Fruit fly (Drosophila melanogaster) whole organism, wandering third instar larva: ENCODE data around the gene CG43815.

Experiments
- Abd-B ChIP-seq: fragments of >200 bp; optimal IDR thresholded peaks from 2 replicates; lab custom pipeline; 2017; ENCODE audit warnings: missing biosample characterization, missing genetic modification characterization
- CG32264 ChIP-seq: fragments of 200-800 bp; sonication (Bioruptor generic); optimal IDR thresholded peaks from 2 replicates; lab custom pipeline; 2016; ENCODE audit warnings: missing biosample characterization, missing genetic modification characterization
- CG9705 ChIP-seq: fragments of 200-800 bp; sonication (Bioruptor generic); optimal IDR thresholded peaks from 2 replicates; lab custom pipeline; 2018; ENCODE audit warnings: missing biosample characterization, mild to moderate bottlenecking, missing genetic modification characterization
- CrebA ChIP-seq: fragments of 200-800 bp; sonication (Bioruptor generic); optimal IDR thresholded peaks from 2 replicates; lab custom pipeline; 2016; ENCODE audit warnings: missing biosample characterization, mild to moderate bottlenecking, missing genetic modification characterization, borderline replicate concordance
- Dfd ChIP-seq: fragments of >200 bp; optimal IDR thresholded peaks from 2 replicates; lab custom pipeline; 2017; ENCODE audit warnings: missing biosample characterization, missing genetic modification characterization
- Dif ChIP-seq: fragments of 200-275, 200-300 bp; sonication (Bioruptor generic); optimal IDR thresholded peaks from 2 replicates; lab custom pipeline; 2018; ENCODE audit warnings: missing biosample characterization, missing genetic modification characterization; ENCODE audit not compliant: partially characterized antibody
- GATAd ChIP-seq: sonication (Bioruptor generic); optimal IDR thresholded peaks from 2 replicates; lab custom pipeline; 2016; ENCODE audit warnings: missing biosample characterization, missing genetic modification characterization
- HLH106 ChIP-seq: fragments of 200-800 bp; optimal IDR thresholded peaks from 3 replicates; lab custom pipeline; 2019; ENCODE audit warnings: missing biosample characterization, mild to moderate bottlenecking, missing genetic modification characterization, moderate library complexity
- Hnf4 ChIP-seq: fragments of 200-800 bp; sonication (Bioruptor generic); optimal IDR thresholded peaks from 2 replicates; lab custom pipeline; 2016; ENCODE audit warnings: missing biosample characterization, mild to moderate bottlenecking, missing genetic modification characterization
- Hr78 ChIP-seq: fragments of >200 bp; optimal IDR thresholded peaks from 2 replicates; lab custom pipeline; 2017; ENCODE audit warnings: missing biosample characterization, missing genetic modification characterization
- Hr83 ChIP-seq: fragments of 200-300 bp; sonication (Bioruptor generic); optimal IDR thresholded peaks from 2 replicates; lab custom pipeline; 2016; ENCODE audit warnings: missing biosample characterization, mild to moderate bottlenecking, missing genetic modification characterization, moderate library complexity; ENCODE audit not compliant: poor library complexity, severe bottlenecking
- Jra ChIP-seq: sonication (Bioruptor generic); optimal IDR thresholded peaks from 2 replicates; lab custom pipeline; 2016; ENCODE audit warnings: missing biosample characterization, missing genetic modification characterization
- Mio ChIP-seq: sonication (Bioruptor generic); optimal IDR thresholded peaks from 2 replicates; lab custom pipeline; 2016; ENCODE audit warnings: missing biosample characterization, missing genetic modification characterization
- Myc ChIP-seq: fragments of >200 bp; optimal IDR thresholded peaks from 2 replicates; lab custom pipeline; 2017
- N ChIP-seq: fragments of >200 bp; optimal IDR thresholded peaks from 2 replicates; lab custom pipeline; 2018; ENCODE audit warnings: missing biosample characterization, missing external identifiers, missing genetic modification characterization
- OdsH ChIP-seq: fragments of 200-800 bp; sonication (Bioruptor generic); optimal IDR thresholded peaks from 2 replicates; lab custom pipeline; 2016; ENCODE audit warnings: missing biosample characterization, mild to moderate bottlenecking, missing genetic modification characterization
- Rel ChIP-seq, 2 experiments: fragments of 200-800 bp; sonication (Bioruptor generic) in 1 of 2; optimal IDR thresholded peaks; 2 replicates in 1 of 2; 3 replicates in 1 of 2; lab custom pipeline; 2016 to 2019; ENCODE audit warnings: mild to moderate bottlenecking in 2 of 2, missing biosample characterization in 2 of 2, missing genetic modification characterization in 2 of 2, moderate library complexity in 1 of 2
- Sp1 ChIP-seq: fragments of 200-800 bp; sonication (Bioruptor generic); optimal IDR thresholded peaks from 3 replicates; lab custom pipeline; 2019; ENCODE audit warnings: missing biosample characterization, mild to moderate bottlenecking, missing genetic modification characterization, moderate library complexity
- Vsx2 ChIP-seq: fragments of 200-300, 225-300 bp; sonication (Bioruptor generic); optimal IDR thresholded peaks from 2 replicates; lab custom pipeline; 2018; ENCODE audit warnings: missing biosample characterization, missing genetic modification characterization; ENCODE audit not compliant: partially characterized antibody
- br ChIP-seq: fragments of 200-800 bp; sonication (Bioruptor generic); optimal IDR thresholded peaks from 2 replicates; lab custom pipeline; 2016; ENCODE audit warnings: missing biosample characterization, missing genetic modification characterization
- brk ChIP-seq: fragments of 200-800 bp; sonication (Bioruptor generic); optimal IDR thresholded peaks from 2 replicates; lab custom pipeline; 2016; ENCODE audit warnings: missing biosample characterization, mild to moderate bottlenecking, missing genetic modification characterization
- dl ChIP-seq, 2 experiments: fragments of 175-275, 200-275 bp in 1 of 2; fragments of 200-275 bp in 1 of 2; sonication (Bioruptor generic); optimal IDR thresholded peaks; lab custom pipeline; 2018; ENCODE audit warnings: mild to moderate bottlenecking in 2 of 2, missing biosample characterization in 2 of 2, missing genetic modification characterization in 2 of 2, moderate library complexity in 2 of 2; ENCODE audit not compliant: partially characterized antibody in 2 of 2, insufficient read depth in 1 of 2
- dmrt93B ChIP-seq: fragments of 200-800 bp; sonication (Bioruptor generic); optimal IDR thresholded peaks from 2 replicates; lab custom pipeline; 2018; ENCODE audit warnings: missing biosample characterization, mild to moderate bottlenecking, missing genetic modification characterization
- dsf ChIP-seq: sonication (Bioruptor generic); optimal IDR thresholded peaks from 2 replicates; lab custom pipeline; 2016; ENCODE audit warnings: missing biosample characterization, missing genetic modification characterization, borderline replicate concordance
- ey ChIP-seq: fragments of 200-800 bp; sonication (Bioruptor generic); optimal IDR thresholded peaks from 2 replicates; lab custom pipeline; 2016; ENCODE audit warnings: missing biosample characterization, missing genetic modification characterization
- foxo ChIP-seq, 2 experiments: fragments of 200-800 bp; sonication (Bioruptor generic); optimal IDR thresholded peaks; 2 replicates in 1 of 2; 3 replicates in 1 of 2; lab custom pipeline; 2016 to 2017; ENCODE audit warnings: missing biosample characterization in 2 of 2, missing genetic modification characterization in 2 of 2
- fru ChIP-seq: fragments of 200-800 bp; sonication (Bioruptor generic); optimal IDR thresholded peaks from 3 replicates; lab custom pipeline; 2016; ENCODE audit warnings: missing biosample characterization, mild to moderate bottlenecking, missing genetic modification characterization
- h ChIP-seq: fragments of 200-800 bp; sonication (Bioruptor generic); optimal IDR thresholded peaks from 3 replicates; lab custom pipeline; 2016; ENCODE audit warnings: missing biosample characterization, mild to moderate bottlenecking, missing genetic modification characterization
- jim ChIP-seq: fragments of 175-275, 200-325 bp; sonication (Bioruptor generic); optimal IDR thresholded peaks from 2 replicates; lab custom pipeline; 2016; ENCODE audit warnings: missing biosample characterization, mild to moderate bottlenecking, missing genetic modification characterization
- lola ChIP-seq: fragments of >200 bp; optimal IDR thresholded peaks from 2 replicates; lab custom pipeline; 2017; ENCODE audit warnings: missing biosample characterization, missing genetic modification characterization
- pan ChIP-seq: fragments of >200 bp; optimal IDR thresholded peaks from 2 replicates; lab custom pipeline; 2017
- psq ChIP-seq: fragments of 200-800 bp; sonication (Bioruptor generic); optimal IDR thresholded peaks from 3 replicates; lab custom pipeline; 2017; ENCODE audit warnings: missing biosample characterization, mild to moderate bottlenecking, missing genetic modification characterization, moderate library complexity
- rgr ChIP-seq: fragments of 200-800 bp; sonication (Bioruptor generic); optimal IDR thresholded peaks from 3 replicates; lab custom pipeline; 2016; ENCODE audit warnings: missing biosample characterization, mild to moderate bottlenecking, missing genetic modification characterization
- sage ChIP-seq: fragments of 200-800 bp; sonication (Bioruptor generic); optimal IDR thresholded peaks from 2 replicates; lab custom pipeline; 2016; ENCODE audit warnings: missing biosample characterization, mild to moderate bottlenecking, missing genetic modification characterization
- sv ChIP-seq: fragments of 200-800 bp; sonication (Bioruptor generic); optimal IDR thresholded peaks from 3 replicates; lab custom pipeline; 2016; ENCODE audit warnings: missing biosample characterization, missing genetic modification characterization
- tai ChIP-seq: sonication (Bioruptor generic); optimal IDR thresholded peaks from 2 replicates; lab custom pipeline; 2016; ENCODE audit warnings: missing biosample characterization, missing genetic modification characterization
- usp ChIP-seq: fragments of >200 bp; optimal IDR thresholded peaks from 2 replicates; lab custom pipeline; 2017; ENCODE audit warnings: missing biosample characterization, missing genetic modification characterization
- woc ChIP-seq: sonication (Bioruptor generic); optimal IDR thresholded peaks from 2 replicates; lab custom pipeline; 2016; ENCODE audit warnings: missing biosample characterization, mild to moderate bottlenecking, missing genetic modification characterization

Gene CG43815

DNA sequence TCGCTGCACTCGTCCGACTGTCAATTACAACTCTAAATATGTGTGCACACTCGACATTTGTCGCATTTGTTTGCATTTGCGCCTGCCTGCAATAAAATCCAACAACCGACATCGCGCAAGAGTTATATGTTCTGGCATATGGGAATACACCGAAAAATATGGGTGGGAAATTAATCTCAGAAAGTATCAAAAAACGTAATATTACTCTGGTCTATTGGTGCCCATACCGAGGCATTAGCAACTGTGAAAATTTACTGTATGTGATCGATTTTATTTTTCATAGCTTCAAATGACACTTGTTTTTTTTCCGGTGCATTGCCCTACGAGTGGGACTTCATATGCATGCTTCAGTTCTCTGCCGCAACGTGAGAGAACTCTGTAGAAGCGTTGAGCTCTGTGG is 2.1 kb upstream of the CG43815 start:
- TF ChIP-seq CrebA (GFP tag; lab: Kevin White, UChicago) (no peak), usp (no peak), br (peak; percentile 34), brk (GFP tag; lab: Kevin White, UChicago) (no peak), Abd-B (no peak), psq (GFP tag; lab: Kevin White, UChicago) (no peak), Vsx2 (GFP tag; lab: Kevin White, UChicago) (no peak), pan (lab: Kevin White, UChicago) (no peak), woc (GFP tag; lab: Kevin White, UChicago) (no peak), dmrt93B (GFP tag; lab: Kevin White, UChicago) (no peak), fru (no peak), ey (GFP tag; lab: Kevin White, UChicago) (peak; percentile 58), Rel (GFP tag; optimal IDR thresholded peaks at IDR 0.05; lab: Kevin White, UChicago) (no peak), Rel (tag; optimal IDR thresholded peaks at IDR 0.05; lab: Kevin White, UChicago) (no peak), Hr83 (no peak), Sp1 (GFP tag; lab: Kevin White, UChicago) (peak; percentile 33), h (peak; percentile 49), foxo (GFP tag; optimal IDR thresholded peaks at IDR 0.05; lab: Kevin White, UChicago) (peak in 1 of 2 experiments; percentile 41), Dfd (no peak), Myc (lab: Kevin White, UChicago) (no peak), GATAd (GFP tag; lab: Kevin White, UChicago) (no peak), Jra (no peak), Hr78 (GFP tag; lab: Kevin White, UChicago) (no peak), Dif (GFP tag; lab: Kevin White, UChicago) (no peak), sage (no peak), dl (GFP tag; optimal IDR thresholded peaks at IDR 0.05; lab: Kevin White, UChicago; ENCODE audit: insufficient read depth in 1 of 2, partially characterized antibody in 2 of 2) (no peak), Mio (no peak), CG32264 (GFP tag; lab: Kevin White, UChicago) (no peak), tai (GFP tag; lab: Kevin White, UChicago) (no peak), rgr (GFP tag; lab: Kevin White, UChicago) (peak; percentile 42), N (GFP tag; lab: Kevin White, UChicago) (no peak), lola (no peak), sv (peak; percentile 72), dsf (GFP tag; lab: Kevin White, UChicago) (no peak), HLH106 (tag; lab: Kevin White, UChicago) (peak; percentile 38), OdsH (no peak), Hnf4 (GFP tag; lab: Kevin White, UChicago) (peak; percentile 47), jim (GFP tag; lab: Kevin White, UChicago) (no peak), CG9705 (no peak)

DNA sequence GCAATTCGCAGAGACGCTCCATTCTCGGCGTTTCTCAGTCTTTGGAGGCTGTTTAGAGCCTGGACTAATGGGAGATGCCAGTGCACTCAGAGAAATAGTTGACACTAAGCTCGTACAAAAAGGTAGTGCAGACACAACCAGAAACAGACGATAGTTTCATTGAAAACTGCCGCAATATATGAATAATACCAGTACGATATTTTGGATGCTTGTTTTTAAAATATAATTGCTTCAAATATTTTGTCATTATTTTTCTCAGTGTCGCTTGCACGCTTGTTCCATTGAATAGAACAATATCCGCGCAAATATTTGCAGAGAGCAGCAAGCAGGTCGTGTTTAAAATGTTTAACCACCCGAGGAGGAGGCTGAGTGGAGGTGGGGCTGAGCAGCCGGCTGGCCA is 510 bp downstream of the CG43815 start:
- no peak for TF ChIP-seq rgr (GFP tag; lab: Kevin White, UChicago)
- no peak for TF ChIP-seq CG32264 (GFP tag; lab: Kevin White, UChicago)
- no peak for TF ChIP-seq Dif (GFP tag; lab: Kevin White, UChicago)
- TF ChIP-seq h: no peak
- no peak for TF ChIP-seq Sp1 (GFP tag; lab: Kevin White, UChicago)
- TF ChIP-seq OdsH: no peak
- no peak for TF ChIP-seq pan (lab: Kevin White, UChicago)

- TF ChIP-seq Dif (GFP tag; lab: Kevin White, UChicago) (peak; percentile 98), sage (peak; percentile 49), CrebA (GFP tag; lab: Kevin White, UChicago) (peak; percentile 59), ey (GFP tag; lab: Kevin White, UChicago) (no peak), Rel (GFP tag; optimal IDR thresholded peaks at IDR 0.05; lab: Kevin White, UChicago) (peak; percentile 28), Rel (tag; optimal IDR thresholded peaks at IDR 0.05; lab: Kevin White, UChicago) (peak; percentile 12), Vsx2 (GFP tag; lab: Kevin White, UChicago) (peak; percentile 96), h (peak; percentile 41), dl (GFP tag; optimal IDR thresholded peaks at IDR 0.05; lab: Kevin White, UChicago; ENCODE audit: insufficient read depth in 1 of 2, partially characterized antibody in 2 of 2) (peak; percentile 90 to 94), pan (lab: Kevin White, UChicago) (no peak), fru (peak; percentile 28)
- TF ChIP-seq, all 38 proteins: peak for 8
These were observed 4.7 kb downstream of the CG43815 start, which contains the start of gene sob for dm6 chr2L:3580668-3581172. Gene sob (minus strand): TSS chr2L:3580769.
